Fruit fly (Drosophila melanogaster) Kc167 (cell line): Measurements from ENCODE around the gene CG7530.

Experiments used
- Sin3A ChIP-seq: fragments of >200 bp; optimal IDR thresholded peaks from 2 replicates; lab custom pipeline; 2018; ENCODE audit warnings: missing external identifiers
- h ChIP-seq: fragments of >200 bp; optimal IDR thresholded peaks from 3 replicates; lab custom pipeline; 2018; ENCODE audit warnings: missing external identifiers
- psq ChIP-seq: fragments of >200 bp; optimal IDR thresholded peaks from 2 replicates; lab custom pipeline; 2017; ENCODE audit warnings: missing external identifiers

- no peak for TF ChIP-seq Sin3A (lab: Kevin White, UChicago)
- TF ChIP-seq psq (lab: Kevin White, UChicago) = no peak
- no peak for TF ChIP-seq h (lab: Kevin White, UChicago)
Measured at dm6 chr3R:14724501-14724859, 6.8 kb downstream of the CG7530 start.
